Worm (Caenorhabditis elegans) whole organism, young adult: ENCODE data around the gene W08E12.6.

Experiments
- C17E4.6 ChIP-seq: fragments of 200-800 bp; sonication (Bioruptor generic); IDR thresholded peaks from 2 replicates; pipeline ENCODE4 v1.3.6; 2022; ENCODE audit warnings: missing genetic modification reagents, missing genetic modification characterization, missing compliant biosample characterization
- Y53G8AR.9 ChIP-seq: fragments of 200-800 bp; sonication (Bioruptor generic); conservative IDR thresholded peaks from 2 replicates; pipeline ENCODE4 v1.3.6; 2022; ENCODE audit warnings: missing genetic modification reagents, missing genetic modification characterization, missing compliant biosample characterization
- attf-3 ChIP-seq: fragments of 200-800 bp; sonication (Bioruptor generic); conservative IDR thresholded peaks from 2 replicates; pipeline ENCODE4 v1.3.6; 2022; ENCODE audit warnings: missing genetic modification reagents, missing genetic modification characterization, missing compliant biosample characterization
- cebp-2 ChIP-seq: fragments of 200-800 bp; sonication (Bioruptor generic); IDR thresholded peaks from 2 replicates; pipeline ENCODE4 v1.3.6; 2022; ENCODE audit warnings: missing genetic modification characterization, missing compliant biosample characterization
- ceh-27 ChIP-seq: fragments of 200-800 bp; sonication (Bioruptor generic); optimal IDR thresholded peaks from 2 replicates; lab custom pipeline; 2018; ENCODE audit warnings: mild to moderate bottlenecking, missing genetic modification characterization, moderate library complexity, missing compliant biosample characterization
- egrh-3 ChIP-seq: fragments of 200-800 bp; sonication (Bioruptor generic); IDR thresholded peaks from 2 replicates; pipeline ENCODE4 v1.3.6; 2022; ENCODE audit warnings: missing genetic modification reagents, missing genetic modification characterization, missing compliant biosample characterization
- fkh-3 ChIP-seq: sonication (generic microtip); optimal IDR thresholded peaks from 2 replicates; lab custom pipeline; 2016; ENCODE audit warnings: mild to moderate bottlenecking, missing genetic modification characterization, missing compliant biosample characterization
- him-1 ChIP-seq: sonication (generic microtip); optimal IDR thresholded peaks from 2 replicates; lab custom pipeline; 2016; ENCODE audit warnings: missing genotype, missing genetic modification reagents, missing genetic modification characterization, missing compliant biosample characterization
- hrde-1 ChIP-seq: sonication (generic microtip); optimal IDR thresholded peaks from 2 replicates; lab custom pipeline; 2016; ENCODE audit warnings: missing genetic modification characterization, mild to moderate bottlenecking, missing compliant biosample characterization, moderate library complexity, missing genotype, missing genetic modification reagents, borderline replicate concordance
- nfyb-1 ChIP-seq: fragments of 200-800 bp; sonication (Bioruptor generic); IDR thresholded peaks from 2 replicates; pipeline ENCODE4 v1.3.6; 2022; ENCODE audit warnings: missing genetic modification reagents, missing genetic modification characterization, missing compliant biosample characterization
- nhr-90 ChIP-seq: sonication (generic microtip); optimal IDR thresholded peaks from 2 replicates; lab custom pipeline; 2016; ENCODE audit warnings: missing genotype, mild to moderate bottlenecking, missing genetic modification characterization, missing compliant biosample characterization
- tbx-9 ChIP-seq: sonication (generic microtip); optimal IDR thresholded peaks from 2 replicates; lab custom pipeline; 2016; ENCODE audit warnings: borderline replicate concordance, missing genetic modification characterization, inconsistent platforms, missing compliant biosample characterization

ce11 chrIV:3258528-3258927, 39.9 kb upstream of the W08E12.6 start, which contains the start of gene T26C12.1:
- TF ChIP-seq nhr-90 (tag; lab: Kevin White, UChicago) (no peak), tbx-9 (tag; lab: Kevin White, UChicago) (no peak), him-1 (no peak), hrde-1 (no peak), nfyb-1 (GFP tag; lab: Robert Waterston, UW) (no peak), cebp-2 (GFP tag; lab: Robert Waterston, UW) (no peak), Y53G8AR.9 (GFP tag; lab: Robert Waterston, UW) (no peak), fkh-3 (no peak), attf-3 (GFP tag; lab: Robert Waterston, UW) (no peak), C17E4.6 (GFP tag; lab: Robert Waterston, UW) (no peak), egrh-3 (GFP tag; lab: Robert Waterston, UW) (no peak), ceh-27 (no peak)
